Fruit fly (Drosophila melanogaster): ENCODE results near the gene Polr3F.

The Polr3F gene

dm6 chr3R:22358810-22359209 is 8.4 kb downstream of the Polr3F start:
- TF ChIP-seq sage (GFP tag; optimal IDR thresholded peaks at IDR 0.05) (peak; percentile 60), tai (GFP tag; optimal IDR thresholded peaks at IDR 0.05) (no peak), br (GFP tag; optimal IDR thresholded peaks at IDR 0.05) (peak; percentile 79), Vsx2 (GFP tag; optimal IDR thresholded peaks at IDR 0.05; ENCODE audit: partially characterized antibody) (no peak), Myc (optimal IDR thresholded peaks at IDR 0.05) (no peak), Hr78 (GFP tag; optimal IDR thresholded peaks at IDR 0.05) (no peak), usp (GFP tag; optimal IDR thresholded peaks at IDR 0.05) (no peak), ey (GFP tag; optimal IDR thresholded peaks at IDR 0.05) (peak; percentile 89), foxo (GFP tag; optimal IDR thresholded peaks at IDR 0.05) (peak in 1 of 2 experiments; percentile 85), GATAd (GFP tag; optimal IDR thresholded peaks at IDR 0.05) (no peak), CG9705 (GFP tag; optimal IDR thresholded peaks at IDR 0.05) (no peak), Rel (GFP tag; optimal IDR thresholded peaks at IDR 0.05) (peak; percentile 46), Rel (tag; optimal IDR thresholded peaks at IDR 0.05) (peak; percentile 24), sv (GFP tag; optimal IDR thresholded peaks at IDR 0.05) (peak; percentile 47), dsf (GFP tag; optimal IDR thresholded peaks at IDR 0.05; ENCODE audit: borderline replicate concordance) (no peak), Hnf4 (GFP tag; optimal IDR thresholded peaks at IDR 0.05) (peak; percentile 77), Mio (GFP tag; optimal IDR thresholded peaks at IDR 0.05) (peak; percentile 63), CrebA (GFP tag; optimal IDR thresholded peaks at IDR 0.05; ENCODE audit: borderline replicate concordance) (no peak), OdsH (GFP tag; optimal IDR thresholded peaks at IDR 0.05) (peak; percentile 92), dmrt93B (GFP tag; optimal IDR thresholded peaks at IDR 0.05) (peak; percentile 15), CG32264 (GFP tag; optimal IDR thresholded peaks at IDR 0.05) (peak; percentile 23), N (GFP tag; optimal IDR thresholded peaks at IDR 0.05) (no peak), fru (GFP tag; optimal IDR thresholded peaks at IDR 0.05) (peak; percentile 80), rgr (GFP tag; optimal IDR thresholded peaks at IDR 0.05) (peak; percentile 94), brk (GFP tag; optimal IDR thresholded peaks at IDR 0.05) (peak; percentile 85), pan (optimal IDR thresholded peaks at IDR 0.05) (no peak), Abd-B (GFP tag; optimal IDR thresholded peaks at IDR 0.05) (no peak), lola (GFP tag; optimal IDR thresholded peaks at IDR 0.05) (no peak), Dif (GFP tag; optimal IDR thresholded peaks at IDR 0.05; ENCODE audit: partially characterized antibody) (no peak), h (GFP tag; optimal IDR thresholded peaks at IDR 0.05) (peak; percentile 92), HLH106 (tag; optimal IDR thresholded peaks at IDR 0.05) (peak; percentile 61), Hr83 (GFP tag; optimal IDR thresholded peaks at IDR 0.05; ENCODE audit: poor library complexity, severe bottlenecking) (no peak), jim (GFP tag; optimal IDR thresholded peaks at IDR 0.05) (no peak), woc (GFP tag; optimal IDR thresholded peaks at IDR 0.05) (peak; percentile 27), psq (GFP tag; optimal IDR thresholded peaks at IDR 0.05) (peak; percentile 72), Sp1 (GFP tag; optimal IDR thresholded peaks at IDR 0.05) (peak; percentile 50), Dfd (GFP tag; optimal IDR thresholded peaks at IDR 0.05) (no peak), Jra (GFP tag; optimal IDR thresholded peaks at IDR 0.05) (peak; percentile 68), dl (GFP tag; optimal IDR thresholded peaks at IDR 0.05; ENCODE audit: insufficient read depth in 1 of 2, partially characterized antibody in 2 of 2) (no peak)

dm6 chr3R:22357942-22358341 is 9.2 kb downstream of the Polr3F start:
- no peak for TF ChIP-seq Hr83 (GFP tag; optimal IDR thresholded peaks at IDR 0.05; ENCODE audit: poor library complexity, severe bottlenecking)
- peak in 1 of 2 experiments; percentile 14 for TF ChIP-seq foxo (GFP tag; optimal IDR thresholded peaks at IDR 0.05)
- peak; percentile 18 for TF ChIP-seq h (GFP tag; optimal IDR thresholded peaks at IDR 0.05)
- no peak for TF ChIP-seq OdsH (GFP tag; optimal IDR thresholded peaks at IDR 0.05)
- peak; percentile 2 for TF ChIP-seq psq (GFP tag; optimal IDR thresholded peaks at IDR 0.05)
- TF ChIP-seq Sp1 (GFP tag; optimal IDR thresholded peaks at IDR 0.05): no peak
- peak; percentile 14 for TF ChIP-seq Hnf4 (GFP tag; optimal IDR thresholded peaks at IDR 0.05)
- TF ChIP-seq dmrt93B (GFP tag; optimal IDR thresholded peaks at IDR 0.05): no peak
- no peak for TF ChIP-seq N (GFP tag; optimal IDR thresholded peaks at IDR 0.05)
- no peak for TF ChIP-seq Dfd (GFP tag; optimal IDR thresholded peaks at IDR 0.05)

All from whole organism, wandering third instar larva.